Fruit fly (Drosophila melanogaster) whole organism, embryonic: ENCODE measurements around the gene mRpS2.
A peak's percentile ranks its signal among the peaks of the same experiment; 100 is the strongest.

Experiments used
- B-H2 ChIP-seq: fragments of 200-800 bp; sonication (Bioruptor generic); optimal IDR thresholded peaks from 2 replicates; lab custom pipeline; 2018; ENCODE audit warnings: missing biosample characterization, mild to moderate bottlenecking, missing genetic modification characterization
- Bteb2 ChIP-seq: fragments of 200-800 bp; sonication (Bioruptor generic); optimal IDR thresholded peaks from 2 replicates; lab custom pipeline; 2016; ENCODE audit warnings: missing biosample characterization, missing genetic modification characterization
- CG1024 ChIP-seq: fragments of 200-800 bp; sonication (Bioruptor generic); IDR thresholded peaks from 2 replicates; pipeline ENCODE4 v1.3.6; 2022; ENCODE audit warnings: missing biosample characterization, missing genetic modification characterization
- CG10366 ChIP-seq: fragments of 200-800 bp; sonication (Bioruptor generic); IDR thresholded peaks from 2 replicates; pipeline ENCODE4 v1.3.6; 2022; ENCODE audit warnings: missing biosample characterization, missing genetic modification characterization
- CG11247 ChIP-seq: fragments of 200-800 bp; sonication (Bioruptor generic); IDR thresholded peaks from 2 replicates; pipeline ENCODE4 v1.3.6; 2022; ENCODE audit warnings: missing biosample characterization, missing genetic modification characterization
- CG13894 ChIP-seq: fragments of 200-800 bp; sonication (Bioruptor generic); optimal IDR thresholded peaks from 3 replicates; lab custom pipeline; 2018; ENCODE audit warnings: missing biosample characterization, mild to moderate bottlenecking, missing genetic modification characterization, moderate library complexity
- CG14014 ChIP-seq: fragments of 200-800 bp; sonication (Bioruptor generic); IDR thresholded peaks from 2 replicates; pipeline ENCODE4 v1.3.6; 2022; ENCODE audit warnings: missing biosample characterization, missing genetic modification characterization
- CG15601 ChIP-seq: fragments of 200-800 bp; sonication (Bioruptor generic); optimal IDR thresholded peaks from 3 replicates; lab custom pipeline; 2019; ENCODE audit warnings: missing biosample characterization, mild to moderate bottlenecking, missing genetic modification characterization, moderate library complexity
- CG16779 ChIP-seq: fragments of 200-800 bp; sonication (Bioruptor generic); IDR thresholded peaks from 2 replicates; pipeline ENCODE4 v1.3.6; 2022; ENCODE audit warnings: missing biosample characterization, missing genetic modification characterization
- CG16813 ChIP-seq: fragments of 200-800 bp; sonication (Bioruptor generic); IDR thresholded peaks from 3 replicates; pipeline ENCODE4 v1.3.6; 2022; ENCODE audit warnings: missing biosample characterization, missing genetic modification characterization; ENCODE audit not compliant: partially characterized antibody
- CG16863 ChIP-seq: fragments of 200-800 bp; sonication (Bioruptor generic); optimal IDR thresholded peaks from 3 replicates; lab custom pipeline; 2016; ENCODE audit warnings: missing biosample characterization, missing genetic modification characterization
- CG17912 ChIP-seq: fragments of 200-800 bp; sonication (Bioruptor generic); optimal IDR thresholded peaks from 2 replicates; lab custom pipeline; 2018; ENCODE audit warnings: missing biosample characterization, mild to moderate bottlenecking, missing genetic modification characterization
- CG1832 ChIP-seq: fragments of 200-800 bp; sonication (Bioruptor generic); optimal IDR thresholded peaks from 2 replicates; lab custom pipeline; 2017; ENCODE audit warnings: missing biosample characterization, mild to moderate bottlenecking, missing genetic modification characterization, inconsistent platforms
- CG30431 ChIP-seq: fragments of 200-800 bp; sonication (Bioruptor generic); optimal IDR thresholded peaks from 2 replicates; lab custom pipeline; 2017; ENCODE audit warnings: missing biosample characterization, missing genetic modification characterization
- CG34224 ChIP-seq: fragments of 200-800 bp; sonication (Bioruptor generic); IDR thresholded peaks from 3 replicates; pipeline ENCODE4 v1.3.6; 2022; ENCODE audit warnings: missing biosample characterization, missing genetic modification characterization; ENCODE audit not compliant: partially characterized antibody
- CG7556 ChIP-seq: fragments of 200-800 bp; sonication (Bioruptor generic); optimal IDR thresholded peaks from 2 replicates; lab custom pipeline; 2017; ENCODE audit warnings: missing biosample characterization, mild to moderate bottlenecking, missing genetic modification characterization
- CG9215 ChIP-seq: fragments of 200-800 bp; sonication (Bioruptor generic); IDR thresholded peaks from 2 replicates; pipeline ENCODE4 v1.3.6; 2022; ENCODE audit warnings: missing biosample characterization, missing genetic modification characterization
- CG9609 ChIP-seq: fragments of 200-800 bp; sonication (Bioruptor generic); optimal IDR thresholded peaks from 3 replicates; lab custom pipeline; 2016; ENCODE audit warnings: missing biosample characterization, missing genetic modification characterization
- CG9932 ChIP-seq: fragments of 200-800 bp; sonication (Bioruptor generic); IDR thresholded peaks from 2 replicates; pipeline ENCODE4 v1.3.6; 2022; ENCODE audit warnings: missing biosample characterization, missing genetic modification characterization
- Dfd ChIP-seq, 2 experiments: fragments of >200 bp; optimal IDR thresholded peaks; 2 replicates each; lab custom pipeline; 2017; ENCODE audit warnings: missing biosample characterization in 2 of 2, missing genetic modification characterization in 2 of 2
- Dip2 ChIP-seq: fragments of 200-800 bp; sonication (Bioruptor generic); IDR thresholded peaks from 2 replicates; pipeline ENCODE4 v1.3.6; 2022; ENCODE audit warnings: missing biosample characterization, missing genetic modification characterization
- HmgD ChIP-seq: fragments of 200-800 bp; sonication (Bioruptor generic); optimal IDR thresholded peaks from 3 replicates; lab custom pipeline; 2016; ENCODE audit warnings: missing biosample characterization, missing genetic modification characterization
- Hmr ChIP-seq: fragments of 200-800 bp; sonication (Bioruptor generic); optimal IDR thresholded peaks from 3 replicates; lab custom pipeline; 2017; ENCODE audit warnings: mild to moderate bottlenecking, missing biosample characterization, missing genetic modification reagents, missing genetic modification characterization
- Nf-YA ChIP-seq: fragments of 200-800 bp; sonication (Bioruptor generic); IDR thresholded peaks from 2 replicates; pipeline ENCODE4 v1.3.6; 2022; ENCODE audit warnings: missing biosample characterization, missing genetic modification characterization
- PHDP ChIP-seq: fragments of 200-800 bp; sonication (Bioruptor generic); optimal IDR thresholded peaks from 3 replicates; lab custom pipeline; 2018; ENCODE audit warnings: missing biosample characterization, mild to moderate bottlenecking, missing genetic modification characterization, moderate library complexity
- Pdp1 ChIP-seq, 2 experiments: fragments of 200-800 bp; sonication (Bioruptor generic); optimal IDR thresholded peaks; 3 replicates each; lab custom pipeline; 2016; ENCODE audit warnings: missing biosample characterization in 2 of 2, missing genetic modification characterization in 2 of 2, mild to moderate bottlenecking in 1 of 2, moderate library complexity in 1 of 2
- abd-A ChIP-seq: fragments of 200-800 bp; sonication (Bioruptor generic); optimal IDR thresholded peaks from 3 replicates; lab custom pipeline; 2019; ENCODE audit warnings: missing biosample characterization, mild to moderate bottlenecking, missing genetic modification characterization, moderate library complexity
- ato ChIP-seq: fragments of 200-800 bp; sonication (Bioruptor generic); IDR thresholded peaks from 2 replicates; pipeline ENCODE4 v1.3.6; 2022; ENCODE audit warnings: missing biosample characterization, missing genetic modification characterization; ENCODE audit not compliant: partially characterized antibody
- bigmax ChIP-seq: fragments of 200-800 bp; sonication (Bioruptor generic); optimal IDR thresholded peaks from 2 replicates; lab custom pipeline; 2018; ENCODE audit warnings: missing biosample characterization, mild to moderate bottlenecking, missing genetic modification characterization
- br ChIP-seq: fragments of >200 bp; optimal IDR thresholded peaks from 2 replicates; lab custom pipeline; 2017
- cas ChIP-seq: fragments of 200-800 bp; sonication (Bioruptor generic); IDR thresholded peaks from 2 replicates; pipeline ENCODE4 v1.3.6; 2022; ENCODE audit warnings: missing biosample characterization, missing genetic modification characterization
- chm ChIP-seq: fragments of 200-800 bp; sonication (Bioruptor generic); IDR thresholded peaks from 2 replicates; pipeline ENCODE4 v1.3.6; 2022; ENCODE audit warnings: missing biosample characterization, missing genetic modification characterization
- crc ChIP-seq: fragments of 200-800 bp; sonication (Bioruptor generic); optimal IDR thresholded peaks from 2 replicates; lab custom pipeline; 2016; ENCODE audit warnings: missing biosample characterization, missing genetic modification characterization
- crol ChIP-seq: fragments of 200-800 bp; sonication (Bioruptor generic); IDR thresholded peaks from 2 replicates; pipeline ENCODE4 v1.3.6; 2022; ENCODE audit warnings: missing biosample characterization, missing genetic modification characterization
- dmrt99B ChIP-seq: fragments of 200-800 bp; sonication (Bioruptor generic); optimal IDR thresholded peaks from 2 replicates; lab custom pipeline; 2018; ENCODE audit warnings: missing biosample characterization, mild to moderate bottlenecking, missing genetic modification characterization, moderate library complexity
- dysf ChIP-seq: fragments of 200-800 bp; sonication (Bioruptor generic); IDR thresholded peaks from 3 replicates; pipeline ENCODE4 v1.3.6; 2022; ENCODE audit warnings: missing biosample characterization, missing genetic modification characterization
- esg ChIP-seq: fragments of 200-800 bp; sonication (Bioruptor generic); conservative IDR thresholded peaks from 2 replicates; pipeline ENCODE4 v1.3.6; 2022; ENCODE audit warnings: missing biosample characterization, missing genetic modification characterization
- exex ChIP-seq: fragments of 200-800 bp; sonication (Bioruptor generic); optimal IDR thresholded peaks from 4 replicates; lab custom pipeline; 2018; ENCODE audit warnings: missing biosample characterization, mild to moderate bottlenecking, missing genetic modification characterization, moderate library complexity
- fru ChIP-seq: fragments of >200 bp; optimal IDR thresholded peaks from 2 replicates; lab custom pipeline; 2017
- gcm ChIP-seq: fragments of 200-800 bp; sonication (Bioruptor generic); optimal IDR thresholded peaks from 2 replicates; lab custom pipeline; 2019; ENCODE audit warnings: missing biosample characterization, mild to moderate bottlenecking, missing genetic modification characterization, moderate library complexity
- grau ChIP-seq: fragments of 200-800 bp; optimal IDR thresholded peaks from 3 replicates; lab custom pipeline; 2019; ENCODE audit warnings: missing biosample characterization, mild to moderate bottlenecking, missing genetic modification characterization, moderate library complexity
- gro ChIP-seq: fragments of 200-800 bp; sonication (Bioruptor generic); optimal IDR thresholded peaks from 2 replicates; lab custom pipeline; 2016; ENCODE audit warnings: missing biosample characterization, missing genetic modification characterization
- ham ChIP-seq: fragments of 200-800 bp; sonication (Bioruptor generic); IDR thresholded peaks from 2 replicates; pipeline ENCODE4 v1.3.6; 2022; ENCODE audit warnings: missing biosample characterization, missing genetic modification characterization
- inv ChIP-seq: fragments of 200-800 bp; sonication (Bioruptor generic); IDR thresholded peaks from 2 replicates; pipeline ENCODE4 v1.3.6; 2022; ENCODE audit warnings: missing biosample characterization, missing genetic modification characterization; ENCODE audit not compliant: partially characterized antibody
- klu ChIP-seq: fragments of 200-800 bp; sonication (Bioruptor generic); IDR thresholded peaks from 2 replicates; pipeline ENCODE4 v1.3.6; 2022; ENCODE audit warnings: missing biosample characterization, missing genetic modification characterization
- prd ChIP-seq, 3 experiments: fragments of >200 bp in 2 of 3; fragments of 200-800 bp in 1 of 3; sonication (Bioruptor generic) in 1 of 3; optimal IDR thresholded peaks in 2 of 3; IDR thresholded peaks in 1 of 3; 2 replicates in 2 of 3; 3 replicates in 1 of 3; pipeline versions ENCODE4 v1.3.6 to Lab custom; 2017 to 2022; ENCODE audit warnings: missing biosample characterization in 1 of 3, missing genetic modification characterization in 1 of 3
- sens ChIP-seq: fragments of 200-800 bp; sonication (Bioruptor generic); peaks from one replicate; lab custom pipeline; 2016; ENCODE audit warnings: missing biosample characterization, missing genetic modification characterization
- sr ChIP-seq: fragments of 200-800 bp; sonication (Bioruptor generic); IDR thresholded peaks from 3 replicates; pipeline ENCODE4 v1.3.6; 2022; ENCODE audit warnings: missing biosample characterization, missing genetic modification characterization
- tup ChIP-seq: fragments of 200-800 bp; sonication (Bioruptor generic); optimal IDR thresholded peaks from 2 replicates; lab custom pipeline; 2016; ENCODE audit warnings: missing biosample characterization, mild to moderate bottlenecking, missing genetic modification characterization, moderate library complexity
- zfh2 ChIP-seq: fragments of 200-800 bp; sonication (Bioruptor generic); optimal IDR thresholded peaks from 2 replicates; lab custom pipeline; 2016; ENCODE audit warnings: missing biosample characterization, missing genetic modification characterization

The mRpS2 gene

dm6 chr2L:4810044-4810609 is 40.1 kb downstream of the mRpS2 start (continued):
- peak; percentile 67 for TF ChIP-seq CG15601 (tag; lab: Kevin White, UChicago)
- peak; percentile 56; the same call in 1 of the 2 replicates for TF ChIP-seq CG9932 (GFP tag; lab: Robert Waterston, UW)
- TF ChIP-seq B-H2 (GFP tag; lab: Kevin White, UChicago), result peak; percentile 71
- TF ChIP-seq CG9609 (GFP tag; lab: Kevin White, UChicago), result no peak
- TF ChIP-seq Pdp1 (GFP tag; optimal IDR thresholded peaks at IDR 0.05; lab: Kevin White, UChicago), result peak in 1 of 2 experiments; percentile 33
- no peak for TF ChIP-seq CG16863 (GFP tag; lab: Kevin White, UChicago)
- TF ChIP-seq zfh2, result peak; percentile 12
- TF ChIP-seq CG16813, result 0 out of 3 replicates have a peak, but pooled peaks have one; percentile 46
- TF ChIP-seq PHDP (tag; lab: Kevin White, UChicago), result peak; percentile 72
- TF ChIP-seq esg (GFP tag; lab: Robert Waterston, UW), result no peak
- no peak for TF ChIP-seq dmrt99B (tag; lab: Kevin White, UChicago)
- TF ChIP-seq CG1024 (GFP tag; lab: Robert Waterston, UW), result no peak; the same call in 1 of the 2 replicates
- TF ChIP-seq crc, result no peak
- peak; percentile 73 for TF ChIP-seq ato (GFP tag; lab: Robert Waterston, UW)
- peak; percentile 31; the same call in 1 of the 2 replicates for TF ChIP-seq Nf-YA (GFP tag; lab: Robert Waterston, UW)
- no peak for TF ChIP-seq CG16779
- no peak for TF ChIP-seq crol
- TF ChIP-seq bigmax, result no peak
- peak; percentile 66 for TF ChIP-seq CG13894 (tag; lab: Kevin White, UChicago)
- no peak for TF ChIP-seq klu (GFP tag; lab: Robert Waterston, UW)
- no peak for TF ChIP-seq sr (GFP tag; lab: Robert Waterston, UW)
- peak; percentile 40 for TF ChIP-seq CG34224 (GFP tag; lab: Robert Waterston, UW)
- no peak for TF ChIP-seq Dfd (GFP tag; optimal IDR thresholded peaks at IDR 0.05; lab: Kevin White, UChicago)
- TF ChIP-seq gcm, result peak; percentile 69
- peak; percentile 19 for TF ChIP-seq tup
- no peak for TF ChIP-seq ham (GFP tag; lab: Robert Waterston, UW)
- peak; percentile 70 for TF ChIP-seq gro (GFP tag; lab: Kevin White, UChicago)
- peak; percentile 13; the same call in 1 of the 2 replicates for TF ChIP-seq CG10366 (GFP tag; lab: Robert Waterston, UW)
- TF ChIP-seq Dip2 (GFP tag; lab: Robert Waterston, UW), result no peak
- no peak for TF ChIP-seq fru (lab: Kevin White, UChicago)
- TF ChIP-seq CG17912 (GFP tag; lab: Kevin White, UChicago), result peak; percentile 79
- TF ChIP-seq abd-A (tag; lab: Kevin White, UChicago), result peak; percentile 76
- TF ChIP-seq CG1832 (GFP tag; lab: Kevin White, UChicago), result peak; percentile 97
- TF ChIP-seq br (lab: Kevin White, UChicago), result no peak
- peak; percentile 17 for TF ChIP-seq HmgD (GFP tag; lab: Kevin White, UChicago)
- peak; percentile 62 for TF ChIP-seq sens (GFP tag; lab: Kevin White, UChicago)
- peak; percentile 49; the same call in 1 of the 3 replicates for TF ChIP-seq dysf (GFP tag; lab: Robert Waterston, UW)
- TF ChIP-seq prd (optimal IDR thresholded peaks at IDR 0.05; lab: Kevin White, UChicago), result no peak
- TF ChIP-seq prd (GFP tag; IDR thresholded peaks at IDR 0.05; lab: Robert Waterston, UW), result peak; percentile 26; the same call in 1 of the 3 replicates
- TF ChIP-seq inv, result no peak
- TF ChIP-seq CG14014, result peak; percentile 50; the same call in 1 of the 2 replicates
- TF ChIP-seq exex (tag; lab: Kevin White, UChicago), result peak; percentile 14
- no peak for TF ChIP-seq CG11247 (GFP tag; lab: Robert Waterston, UW)
- TF ChIP-seq CG9215 (GFP tag; lab: Robert Waterston, UW), result no peak
- no peak for TF ChIP-seq cas (GFP tag; lab: Robert Waterston, UW)
- peak; percentile 71; the same call in 1 of the 2 replicates for TF ChIP-seq chm (GFP tag; lab: Robert Waterston, UW)
- peak; percentile 95 for TF ChIP-seq Hmr (GFP tag; lab: Kevin White, UChicago)
- peak; percentile 21 for TF ChIP-seq Bteb2
- TF ChIP-seq CG7556 (GFP tag; lab: Kevin White, UChicago), result peak; percentile 55
- no peak for TF ChIP-seq CG30431
- TF ChIP-seq grau (tag; lab: Kevin White, UChicago), result peak; percentile 57
